Worm (Caenorhabditis elegans) whole organism, L2 larva: ENCODE results near the gene C34H4.1.

Experiments used
- F13H6.1 ChIP-seq: sonication (generic microtip); optimal IDR thresholded peaks from 2 replicates; lab custom pipeline; 2016; ENCODE audit warnings: missing genetic modification characterization, missing compliant biosample characterization
- aly-2 ChIP-seq: fragments of 150-350 bp; optimal IDR thresholded peaks from 2 replicates; lab custom pipeline; 2014; ENCODE audit warnings: missing biosample characterization, missing genetic modification characterization
- ama-1 ChIP-seq: fragments of 150-350 bp; optimal IDR thresholded peaks from 2 replicates; lab custom pipeline; 2018; ENCODE audit warnings: inconsistent platforms
- elt-3 ChIP-seq: sonication (generic microtip); optimal IDR thresholded peaks from 2 replicates; lab custom pipeline; 2017; ENCODE audit warnings: missing biosample characterization, missing genetic modification characterization
- gmeb-1 ChIP-seq: fragments of 150-350 bp; optimal IDR thresholded peaks from 2 replicates; lab custom pipeline; 2014; ENCODE audit warnings: missing biosample characterization, missing genetic modification characterization
- lsy-2 ChIP-seq, 2 experiments: fragments of 150-350 bp in 1 of 2; sonication (generic microtip) in 1 of 2; optimal IDR thresholded peaks; 2 replicates each; lab custom pipeline; 2014 to 2017; ENCODE audit warnings: missing biosample characterization in 2 of 2, missing genetic modification characterization in 2 of 2
- nhr-11 ChIP-seq: fragments of 150-350 bp; optimal IDR thresholded peaks from 2 replicates; lab custom pipeline; 2014; ENCODE audit warnings: missing biosample characterization, missing genetic modification characterization
- nhr-129 ChIP-seq: fragments of 150-350 bp; optimal IDR thresholded peaks from 2 replicates; lab custom pipeline; 2014; ENCODE audit warnings: missing biosample characterization, missing genetic modification characterization
- sma-9 ChIP-seq, 2 experiments: fragments of 150-350 bp in 1 of 2; sonication (generic microtip) in 1 of 2; optimal IDR thresholded peaks; 2 replicates each; lab custom pipeline; 2014 to 2016; ENCODE audit warnings: missing genetic modification characterization in 2 of 2, mild to moderate bottlenecking in 1 of 2, missing biosample characterization in 1 of 2, missing compliant biosample characterization in 1 of 2, missing genetic modification reagents in 1 of 2, moderate library complexity in 1 of 2
- unc-39 ChIP-seq: fragments of 150-350 bp; optimal IDR thresholded peaks from 2 replicates; lab custom pipeline; 2014; ENCODE audit warnings: missing biosample characterization, missing genetic modification characterization
- unc-55 ChIP-seq: fragments of 150-350 bp; sonication (generic microtip); optimal IDR thresholded peaks from 3 replicates; lab custom pipeline; 2014; ENCODE audit warnings: missing biosample characterization, missing genetic modification reagents, missing genetic modification characterization
- unc-62 ChIP-seq: fragments of 150-350 bp; optimal IDR thresholded peaks from 2 replicates; lab custom pipeline; 2014; ENCODE audit warnings: missing biosample characterization, missing genetic modification reagents, missing genetic modification characterization

- TF ChIP-seq ama-1 (lab: Kevin White, UChicago) (no peak), unc-55 (no peak), lsy-2 (tag; optimal IDR thresholded peaks at IDR 0.05; lab: Kevin White, UChicago) (no peak), unc-62 (GFP tag; lab: Kevin White, UChicago) (no peak), sma-9 (GFP tag; optimal IDR thresholded peaks at IDR 0.05; lab: Kevin White, UChicago) (no peak), sma-9 (tag; optimal IDR thresholded peaks at IDR 0.05; lab: Kevin White, UChicago) (no peak), F13H6.1 (tag; lab: Kevin White, UChicago) (no peak), aly-2 (tag; lab: Kevin White, UChicago) (no peak), unc-39 (tag; lab: Kevin White, UChicago) (no peak), gmeb-1 (tag; lab: Kevin White, UChicago) (no peak), nhr-129 (no peak), nhr-11 (tag; lab: Kevin White, UChicago) (no peak), elt-3 (tag; lab: Kevin White, UChicago) (no peak)
Observed at ce11 chrIV:1547129-1547528, 8.2 kb upstream of the C34H4.1 start.
